Worm (Caenorhabditis elegans): ENCODE measurements around the gene C33B4.4.

- TF ChIP-seq ceh-6 (GFP tag; optimal IDR thresholded peaks at IDR 0.05) (no peak), nhr-11 (tag; optimal IDR thresholded peaks at IDR 0.05) (no peak), K09A11.1 (tag; optimal IDR thresholded peaks at IDR 0.05; ENCODE audit: insufficient read depth) (no peak), pha-2 (tag; optimal IDR thresholded peaks at IDR 0.05) (no peak), unc-55 (GFP tag; optimal IDR thresholded peaks at IDR 0.05) (no peak), tbx-2 (tag; optimal IDR thresholded peaks at IDR 0.05) (no peak), pha-4 (tag; optimal IDR thresholded peaks at IDR 0.05) (no peak), sox-2 (GFP tag; IDR thresholded peaks at IDR 0.05) (no peak), hlh-6 (tag; optimal IDR thresholded peaks at IDR 0.05) (no peak), fkh-10 (GFP tag; optimal IDR thresholded peaks at IDR 0.05) (no peak), elt-2 (tag; optimal IDR thresholded peaks at IDR 0.05) (no peak), ahr-1 (tag; optimal IDR thresholded peaks at IDR 0.05) (no peak)
Observed at ce11 chrII:11344554-11344953, 38.7 kb downstream of the C33B4.4 start.
